Fruit fly (Drosophila melanogaster) whole organism, pupa: ENCODE measurements around the gene Pvr.
A peak's percentile ranks its signal among the peaks of the same experiment; 100 is the strongest.

ENCODE experiments used
- CG10348 ChIP-seq: fragments of 200-800 bp; sonication (Bioruptor generic); IDR thresholded peaks from 2 replicates; pipeline ENCODE4 v1.3.6; 2022; ENCODE audit warnings: missing biosample characterization, missing genetic modification characterization
- CG12605 ChIP-seq: fragments of 200-800 bp; sonication (Bioruptor generic); IDR thresholded peaks from 2 replicates; pipeline ENCODE4 v1.3.6; 2022; ENCODE audit warnings: missing biosample characterization, missing genetic modification characterization
- CG13204 ChIP-seq: fragments of 200-800 bp; sonication (Bioruptor generic); optimal IDR thresholded peaks from 2 replicates; lab custom pipeline; 2018; ENCODE audit warnings: missing biosample characterization, mild to moderate bottlenecking, missing genetic modification characterization, moderate library complexity
- CG14655 ChIP-seq: fragments of 200-800 bp; sonication (Bioruptor generic); optimal IDR thresholded peaks from 3 replicates; lab custom pipeline; 2017; ENCODE audit warnings: mild to moderate bottlenecking, missing biosample characterization, missing genetic modification reagents, missing genetic modification characterization
- CG15710 ChIP-seq: fragments of 200-800 bp; sonication (Bioruptor generic); optimal IDR thresholded peaks from 2 replicates; lab custom pipeline; 2018; ENCODE audit warnings: missing biosample characterization, mild to moderate bottlenecking, missing genetic modification characterization, moderate library complexity
- CG17806 ChIP-seq: fragments of 200-800 bp; sonication (Bioruptor generic); optimal IDR thresholded peaks from 2 replicates; lab custom pipeline; 2018; ENCODE audit warnings: missing biosample characterization, mild to moderate bottlenecking, missing genetic modification characterization, moderate library complexity
- CG32121 ChIP-seq: fragments of 200-800 bp; sonication (Bioruptor generic); IDR thresholded peaks from 2 replicates; pipeline ENCODE4 v1.3.6; 2022; ENCODE audit warnings: missing biosample characterization, missing genetic modification characterization
- CG34367 ChIP-seq: fragments of 200-800 bp; sonication (Bioruptor generic); optimal IDR thresholded peaks from 2 replicates; lab custom pipeline; 2018; ENCODE audit warnings: missing biosample characterization, mild to moderate bottlenecking, missing genetic modification characterization
- CG4496 ChIP-seq: fragments of 200-800 bp; sonication (Bioruptor generic); IDR thresholded peaks from 3 replicates; pipeline ENCODE4 v1.3.6; 2022; ENCODE audit warnings: missing biosample characterization, missing genetic modification characterization
- CG8159 ChIP-seq: fragments of 200-800 bp; sonication (Bioruptor generic); optimal IDR thresholded peaks from 3 replicates; lab custom pipeline; 2018; ENCODE audit warnings: missing biosample characterization, mild to moderate bottlenecking, missing genetic modification characterization, moderate library complexity
- CG8301 ChIP-seq: fragments of 200-800 bp; sonication (Bioruptor generic); optimal IDR thresholded peaks from 2 replicates; lab custom pipeline; 2018; ENCODE audit warnings: missing biosample characterization, mild to moderate bottlenecking, missing genetic modification characterization
- CG9948 ChIP-seq: fragments of 200-800 bp; sonication (Bioruptor generic); optimal IDR thresholded peaks from 2 replicates; lab custom pipeline; 2018; ENCODE audit warnings: missing biosample characterization, mild to moderate bottlenecking, missing genetic modification characterization, moderate library complexity
- D1 ChIP-seq: fragments of 200-800 bp; sonication (Bioruptor generic); optimal IDR thresholded peaks from 2 replicates; lab custom pipeline; 2018; ENCODE audit warnings: missing biosample characterization, mild to moderate bottlenecking, missing genetic modification characterization, moderate library complexity
- EcR ChIP-seq: fragments of 200-800 bp; sonication (Bioruptor generic); optimal IDR thresholded peaks from 3 replicates; lab custom pipeline; 2019; ENCODE audit warnings: missing biosample characterization, missing genetic modification characterization, mild to moderate bottlenecking, moderate library complexity, missing genetic modification reagents
- Ets98B ChIP-seq: fragments of 200-800 bp; sonication (Bioruptor generic); IDR thresholded peaks from 2 replicates; pipeline ENCODE4 v1.3.6; 2022; ENCODE audit warnings: missing biosample characterization, missing genetic modification characterization
- Pif1A ChIP-seq: fragments of 200-800 bp; sonication (Bioruptor generic); optimal IDR thresholded peaks from 3 replicates; lab custom pipeline; 2016; ENCODE audit warnings: missing biosample characterization, missing genetic modification characterization
- Pif1B ChIP-seq: fragments of 200-800 bp; sonication (Bioruptor generic); optimal IDR thresholded peaks from 3 replicates; lab custom pipeline; 2016; ENCODE audit warnings: missing biosample characterization, missing genetic modification characterization
- Snoo ChIP-seq: fragments of 200-800 bp; sonication (Bioruptor generic); optimal IDR thresholded peaks from 3 replicates; lab custom pipeline; 2017; ENCODE audit warnings: missing biosample characterization, mild to moderate bottlenecking, missing genetic modification characterization, inconsistent platforms
- fd96Ca ChIP-seq: fragments of 200-800 bp; sonication (Bioruptor generic); IDR thresholded peaks from 3 replicates; pipeline ENCODE4 v1.3.6; 2022; ENCODE audit warnings: missing biosample characterization, missing genetic modification characterization
- gl ChIP-seq: fragments of 200-800 bp; sonication (Bioruptor generic); optimal IDR thresholded peaks from 2 replicates; lab custom pipeline; 2018; ENCODE audit warnings: missing biosample characterization, mild to moderate bottlenecking, missing genetic modification characterization
- rn ChIP-seq: fragments of 200-800 bp; sonication (Bioruptor generic); IDR thresholded peaks from 2 replicates; pipeline ENCODE4 v1.3.6; 2022; ENCODE audit warnings: missing biosample characterization, missing genetic modification characterization

Pvr gene

DNA sequence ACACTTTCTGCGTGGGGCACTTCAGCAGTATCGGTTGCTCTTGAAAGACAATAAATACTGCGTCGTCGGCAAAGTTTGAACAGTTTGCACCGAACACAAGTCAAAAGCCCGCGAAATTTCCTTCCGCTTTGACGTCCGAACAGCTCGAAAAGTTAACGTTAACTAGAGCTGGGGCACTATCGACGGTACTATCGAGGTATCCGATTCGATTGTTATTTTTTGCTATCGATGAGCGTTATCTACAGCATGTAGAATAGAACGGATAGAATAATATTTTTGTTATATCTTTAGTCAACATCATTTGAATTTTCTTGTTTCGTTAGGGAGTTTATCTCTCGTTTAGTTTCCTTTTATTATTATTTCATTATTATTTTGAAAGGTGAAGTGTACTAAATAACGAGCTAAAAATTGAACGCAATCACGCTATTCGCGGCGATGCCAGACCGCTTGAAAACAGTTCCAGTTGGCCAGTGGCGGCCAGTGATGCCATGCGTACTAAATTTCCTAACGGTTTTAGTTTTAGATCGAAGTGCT lies at the start of gene Pvr:
Pvr (minus strand) TSS at position 167 of the 534 bp plus-strand sequence.
- no peak for TF ChIP-seq CG17806 (tag; lab: Kevin White, UChicago)

DNA sequence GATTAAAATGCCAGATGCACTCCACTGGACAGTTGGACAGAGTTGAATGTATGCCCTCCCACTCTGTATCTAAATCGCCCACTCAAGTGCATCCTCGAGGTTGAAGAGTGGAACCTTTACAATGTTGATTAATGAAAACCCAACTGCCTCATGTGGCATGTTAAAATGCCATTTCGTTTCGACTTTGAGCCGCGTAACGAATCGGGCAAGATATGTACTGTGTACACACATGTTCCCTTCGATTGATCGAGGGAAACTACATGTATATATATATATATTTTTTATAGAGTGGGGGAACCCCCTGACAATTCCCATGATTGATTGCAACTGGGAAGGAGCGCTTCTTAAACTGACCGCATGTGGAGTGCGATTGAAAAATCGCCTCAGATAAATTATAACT lies 48.4 kb upstream of the Pvr start:
- TF ChIP-seq CG17806 (tag; lab: Kevin White, UChicago) (no peak), gl (tag; lab: Kevin White, UChicago) (no peak), Snoo (no peak), Pif1A (GFP tag; lab: Kevin White, UChicago) (no peak)

DNA sequence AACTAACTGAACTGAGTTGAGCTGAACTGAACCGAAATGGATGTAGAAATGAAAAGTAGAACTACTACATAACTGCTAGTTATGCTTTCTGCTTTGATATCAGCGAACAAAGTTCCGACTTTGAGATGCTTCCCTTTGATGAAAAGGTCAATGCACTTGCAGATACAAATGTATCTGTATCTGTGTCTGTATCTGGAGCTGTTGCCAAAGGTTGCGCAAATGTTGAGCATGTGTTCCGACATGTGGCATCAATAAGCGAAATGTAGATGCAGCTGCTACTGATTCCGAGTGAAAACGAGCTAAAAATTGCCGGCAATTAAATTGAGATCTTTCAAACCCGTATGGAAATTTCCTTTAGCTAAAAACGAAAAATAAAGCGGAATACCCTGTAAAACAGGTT lies 46.9 kb upstream of the Pvr start:
- no peak for TF ChIP-seq CG9948 (tag; lab: Kevin White, UChicago)
- no peak for TF ChIP-seq CG32121 (GFP tag; lab: Robert Waterston, UW)
- no peak for TF ChIP-seq CG10348 (GFP tag; lab: Robert Waterston, UW)
- no peak for TF ChIP-seq Ets98B
- TF ChIP-seq D1 (tag; lab: Kevin White, UChicago) = no peak
- peak; percentile 87 for TF ChIP-seq EcR (GFP tag; lab: Kevin White, UChicago)
- no peak for TF ChIP-seq CG8159
- TF ChIP-seq Snoo = no peak
- TF ChIP-seq, all 21 proteins: peak for 1

DNA sequence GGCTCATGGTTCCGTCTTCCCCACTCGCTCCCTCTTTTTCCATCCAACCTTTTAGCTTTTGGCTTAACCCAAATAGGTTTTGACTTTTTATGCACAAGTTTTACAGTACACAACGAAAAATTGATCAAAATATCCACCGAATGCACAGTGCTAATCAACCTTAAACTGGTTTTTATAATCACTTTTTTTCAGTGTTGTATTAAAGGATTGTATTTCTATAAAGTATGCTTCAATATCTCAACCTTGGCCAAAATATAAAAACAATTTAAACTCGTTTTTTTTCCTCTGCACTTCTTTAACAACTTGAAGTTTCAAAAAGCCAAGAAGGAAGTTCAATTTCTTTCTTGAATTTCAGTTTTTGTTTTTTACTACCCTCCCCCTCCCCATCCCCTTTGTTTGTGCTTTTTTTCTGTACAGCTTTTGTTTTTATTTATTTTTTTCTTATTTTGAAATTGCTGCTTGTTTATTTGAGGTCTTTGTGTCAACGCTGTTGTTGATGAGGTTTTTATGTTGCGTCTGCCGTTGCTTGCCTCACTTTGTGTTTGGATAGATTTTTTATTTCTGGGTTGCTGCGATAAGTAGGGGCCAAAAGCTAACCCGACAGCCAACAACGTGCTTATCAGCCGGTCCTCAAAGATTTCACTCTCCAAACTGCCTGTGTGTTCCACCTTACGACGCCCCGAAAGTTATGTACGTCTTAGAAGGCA lies 45.4 kb upstream of the Pvr start:
- TF ChIP-seq Ets98B (no peak), Snoo (no peak), CG13204 (GFP tag; lab: Kevin White, UChicago) (no peak), D1 (tag; lab: Kevin White, UChicago) (no peak), CG9948 (tag; lab: Kevin White, UChicago) (no peak), EcR (GFP tag; lab: Kevin White, UChicago) (no peak), CG4496 (no peak), gl (tag; lab: Kevin White, UChicago) (no peak)

DNA sequence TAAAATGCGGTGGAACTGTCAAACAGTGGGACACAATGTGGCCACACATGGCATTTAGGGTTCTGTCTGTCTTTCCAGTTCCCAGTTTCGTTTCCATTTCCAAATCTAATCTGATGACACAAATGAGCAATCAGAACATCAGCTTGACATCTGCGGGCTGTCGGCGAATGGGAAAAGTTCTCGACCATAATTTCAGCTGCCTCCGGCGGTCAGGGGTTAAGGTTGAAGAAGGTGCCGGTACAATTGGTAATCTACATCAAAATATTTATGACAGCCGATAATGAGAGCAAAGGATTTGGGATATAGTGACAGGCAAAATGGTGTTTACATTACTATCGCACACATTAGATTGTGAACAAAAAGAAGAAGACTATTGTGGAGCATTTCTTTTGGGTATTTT lies 42.2 kb upstream of the Pvr start:
- TF ChIP-seq CG12605 (GFP tag; lab: Robert Waterston, UW) (no peak), CG14655 (GFP tag; lab: Kevin White, UChicago) (no peak), Pif1A (GFP tag; lab: Kevin White, UChicago) (no peak), CG4496 (no peak), CG34367 (tag; lab: Kevin White, UChicago) (no peak), CG8301 (tag; lab: Kevin White, UChicago) (no peak), rn (GFP tag; lab: Robert Waterston, UW) (no peak), Snoo (no peak)

DNA sequence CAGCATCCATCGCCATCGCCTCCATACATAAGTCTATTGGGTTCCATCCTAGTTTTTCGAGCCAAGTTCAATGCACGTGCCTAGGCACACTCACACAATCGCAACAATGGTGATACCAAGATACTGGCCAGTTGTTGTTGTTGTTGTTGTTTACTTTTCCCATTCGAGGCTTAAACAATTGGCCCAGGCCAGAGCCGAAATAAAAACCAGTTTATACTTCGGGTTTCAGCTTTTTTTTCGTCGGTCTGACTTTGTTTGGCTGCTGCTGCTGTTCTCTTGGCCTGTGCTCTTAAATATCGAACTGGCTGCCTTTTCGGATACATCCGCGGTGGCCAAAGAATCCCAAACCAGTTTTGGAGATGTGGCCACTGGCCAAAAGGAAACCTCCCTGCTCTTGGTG lies 40.5 kb upstream of the Pvr start:
- TF ChIP-seq Snoo (no peak), Pif1A (GFP tag; lab: Kevin White, UChicago) (no peak), EcR (GFP tag; lab: Kevin White, UChicago) (peak; percentile 90), CG13204 (GFP tag; lab: Kevin White, UChicago) (no peak), CG32121 (GFP tag; lab: Robert Waterston, UW) (no peak)

DNA sequence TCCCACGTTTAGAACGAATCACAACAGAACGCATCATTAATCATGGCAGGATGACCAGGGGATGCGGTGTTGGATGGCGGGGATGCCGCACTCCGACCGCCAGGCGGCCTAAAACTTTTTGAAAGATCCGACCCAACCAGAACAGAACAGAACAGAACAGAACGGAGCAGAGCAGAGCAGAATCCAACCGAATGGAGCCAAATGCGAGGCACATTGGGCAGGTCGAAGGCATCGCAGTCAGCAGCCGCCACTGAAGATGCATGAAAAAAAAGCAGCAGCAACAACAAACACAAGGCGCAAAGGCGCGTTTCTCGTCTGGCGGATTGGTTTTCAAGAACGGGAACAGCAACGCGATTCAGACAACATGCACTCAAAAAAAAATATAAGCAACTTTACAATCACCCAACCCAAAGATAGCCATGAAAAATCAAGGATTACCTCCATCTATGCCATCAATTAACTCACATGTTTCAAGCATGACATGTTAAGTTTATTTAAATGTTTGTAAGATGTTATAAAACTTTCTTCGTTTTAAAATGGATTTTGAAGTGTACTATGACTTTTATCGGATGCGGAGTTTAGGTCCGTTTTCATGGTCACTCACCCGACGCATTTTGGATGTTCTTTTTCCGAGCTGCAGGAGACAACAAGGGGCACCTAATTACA lies 39.9 kb upstream of the Pvr start:
- no peak for TF ChIP-seq CG10348 (GFP tag; lab: Robert Waterston, UW)
- TF ChIP-seq CG15710 (tag; lab: Kevin White, UChicago) = peak; percentile 91
- TF ChIP-seq rn (GFP tag; lab: Robert Waterston, UW) = peak; percentile 60; the same call in 1 of the 2 replicates
- peak; percentile 92 for TF ChIP-seq Snoo
- TF ChIP-seq CG13204 (GFP tag; lab: Kevin White, UChicago) = peak; percentile 82
- TF ChIP-seq CG8301 (tag; lab: Kevin White, UChicago) = peak; percentile 91
- TF ChIP-seq EcR (GFP tag; lab: Kevin White, UChicago) = peak; percentile 72
- peak; percentile 92 for TF ChIP-seq CG9948 (tag; lab: Kevin White, UChicago)
- peak; percentile 94 for TF ChIP-seq CG14655 (GFP tag; lab: Kevin White, UChicago)
- peak; percentile 77 for TF ChIP-seq Ets98B
- peak; percentile 92 for TF ChIP-seq Pif1B (GFP tag; lab: Kevin White, UChicago)
- peak; percentile 77; the same call in 1 of the 2 replicates for TF ChIP-seq CG12605 (GFP tag; lab: Robert Waterston, UW)
- TF ChIP-seq D1 (tag; lab: Kevin White, UChicago) = peak; percentile 66
- TF ChIP-seq fd96Ca (GFP tag; lab: Robert Waterston, UW) = peak; percentile 85
- peak; percentile 94 for TF ChIP-seq CG17806 (tag; lab: Kevin White, UChicago)
- peak; percentile 93 for TF ChIP-seq CG34367 (tag; lab: Kevin White, UChicago)
- peak; percentile 92 for TF ChIP-seq Pif1A (GFP tag; lab: Kevin White, UChicago)
- peak; percentile 86 for TF ChIP-seq CG4496
- TF ChIP-seq gl (tag; lab: Kevin White, UChicago) = peak; percentile 88
- TF ChIP-seq CG32121 (GFP tag; lab: Robert Waterston, UW) = no peak
- peak; percentile 93 for TF ChIP-seq CG8159
